Fruit fly (Drosophila melanogaster): ENCODE results near the gene CG11786.

CG11786 gene

dm6 chr3R:25027281-25028219 lies 18.6 kb upstream of the CG11786 start:
- TF ChIP-seq Hnf4 (GFP tag; optimal IDR thresholded peaks at IDR 0.05) (no peak), pan (optimal IDR thresholded peaks at IDR 0.05) (no peak), usp (GFP tag; optimal IDR thresholded peaks at IDR 0.05) (no peak), jim (GFP tag; optimal IDR thresholded peaks at IDR 0.05) (no peak), foxo (GFP tag; optimal IDR thresholded peaks at IDR 0.05) (peak; percentile 72 to 81), Hr83 (GFP tag; optimal IDR thresholded peaks at IDR 0.05; ENCODE audit: poor library complexity, severe bottlenecking) (peak; percentile 8), GATAd (GFP tag; optimal IDR thresholded peaks at IDR 0.05) (no peak), Mio (GFP tag; optimal IDR thresholded peaks at IDR 0.05) (peak; percentile 39), sage (GFP tag; optimal IDR thresholded peaks at IDR 0.05) (no peak), h (GFP tag; optimal IDR thresholded peaks at IDR 0.05) (peak; percentile 77), Rel (GFP tag; optimal IDR thresholded peaks at IDR 0.05) (no peak), Rel (tag; optimal IDR thresholded peaks at IDR 0.05) (peak; percentile 13), Jra (GFP tag; optimal IDR thresholded peaks at IDR 0.05) (peak; percentile 50), br (GFP tag; optimal IDR thresholded peaks at IDR 0.05) (no peak), dmrt93B (GFP tag; optimal IDR thresholded peaks at IDR 0.05) (no peak), lola (GFP tag; optimal IDR thresholded peaks at IDR 0.05) (no peak), Vsx2 (GFP tag; optimal IDR thresholded peaks at IDR 0.05; ENCODE audit: partially characterized antibody) (no peak), brk (GFP tag; optimal IDR thresholded peaks at IDR 0.05) (no peak), HLH106 (tag; optimal IDR thresholded peaks at IDR 0.05) (no peak), N (GFP tag; optimal IDR thresholded peaks at IDR 0.05) (no peak), Abd-B (GFP tag; optimal IDR thresholded peaks at IDR 0.05) (no peak), ey (GFP tag; optimal IDR thresholded peaks at IDR 0.05) (peak; percentile 72), dsf (GFP tag; optimal IDR thresholded peaks at IDR 0.05; ENCODE audit: borderline replicate concordance) (no peak), CG9705 (GFP tag; optimal IDR thresholded peaks at IDR 0.05) (peak; percentile 2), Dif (GFP tag; optimal IDR thresholded peaks at IDR 0.05; ENCODE audit: partially characterized antibody) (peak; percentile 45), sv (GFP tag; optimal IDR thresholded peaks at IDR 0.05) (no peak), OdsH (GFP tag; optimal IDR thresholded peaks at IDR 0.05) (peak; percentile 71), Myc (optimal IDR thresholded peaks at IDR 0.05) (no peak), woc (GFP tag; optimal IDR thresholded peaks at IDR 0.05) (no peak), CG32264 (GFP tag; optimal IDR thresholded peaks at IDR 0.05) (peak; percentile 79), Sp1 (GFP tag; optimal IDR thresholded peaks at IDR 0.05) (peak; percentile 79), fru (GFP tag; optimal IDR thresholded peaks at IDR 0.05) (no peak), rgr (GFP tag; optimal IDR thresholded peaks at IDR 0.05) (peak; percentile 69), tai (GFP tag; optimal IDR thresholded peaks at IDR 0.05) (no peak), psq (GFP tag; optimal IDR thresholded peaks at IDR 0.05) (peak; percentile 60), dl (GFP tag; optimal IDR thresholded peaks at IDR 0.05; ENCODE audit: insufficient read depth in 1 of 2, partially characterized antibody in 2 of 2) (no peak), Dfd (GFP tag; optimal IDR thresholded peaks at IDR 0.05) (no peak), CrebA (GFP tag; optimal IDR thresholded peaks at IDR 0.05; ENCODE audit: borderline replicate concordance) (no peak), Hr78 (GFP tag; optimal IDR thresholded peaks at IDR 0.05) (no peak)

dm6 chr3R:25032686-25033085 lies 13.4 kb upstream of the CG11786 start:
- TF ChIP-seq sv (GFP tag; optimal IDR thresholded peaks at IDR 0.05) = no peak
- TF ChIP-seq brk (GFP tag; optimal IDR thresholded peaks at IDR 0.05) = no peak
- TF ChIP-seq HLH106 (tag; optimal IDR thresholded peaks at IDR 0.05) = no peak
- TF ChIP-seq CG32264 (GFP tag; optimal IDR thresholded peaks at IDR 0.05) = no peak
- TF ChIP-seq Sp1 (GFP tag; optimal IDR thresholded peaks at IDR 0.05) = no peak
- TF ChIP-seq lola (GFP tag; optimal IDR thresholded peaks at IDR 0.05) = no peak
- no peak for TF ChIP-seq woc (GFP tag; optimal IDR thresholded peaks at IDR 0.05)
- no peak for TF ChIP-seq jim (GFP tag; optimal IDR thresholded peaks at IDR 0.05)
- TF ChIP-seq Hnf4 (GFP tag; optimal IDR thresholded peaks at IDR 0.05) = no peak
- no peak for TF ChIP-seq foxo (GFP tag; optimal IDR thresholded peaks at IDR 0.05)
- no peak for TF ChIP-seq ey (GFP tag; optimal IDR thresholded peaks at IDR 0.05)
- no peak for TF ChIP-seq Myc (optimal IDR thresholded peaks at IDR 0.05)
- TF ChIP-seq sage (GFP tag; optimal IDR thresholded peaks at IDR 0.05) = no peak
